Fruit fly (Drosophila melanogaster) whole organism, embryonic: ENCODE results near the gene CG13920.
A peak's percentile ranks its signal among the peaks of the same experiment; 100 is the strongest.

Experiments used
- B-H1 ChIP-seq: fragments of 200-800 bp; sonication (Bioruptor generic); IDR thresholded peaks from 3 replicates; pipeline ENCODE4 v1.3.6; 2022; ENCODE audit warnings: missing biosample characterization, missing genetic modification characterization
- Bgb ChIP-seq: fragments of 200-800 bp; sonication (Bioruptor generic); IDR thresholded peaks from 2 replicates; pipeline ENCODE4 v1.3.6; 2022; ENCODE audit warnings: missing biosample characterization, missing genetic modification characterization; ENCODE audit not compliant: partially characterized antibody
- CG10147 ChIP-seq: fragments of 200-800 bp; sonication (Bioruptor generic); optimal IDR thresholded peaks from 2 replicates; lab custom pipeline; 2019; ENCODE audit warnings: missing biosample characterization, mild to moderate bottlenecking, missing genetic modification characterization, moderate library complexity
- CG10267 ChIP-seq: fragments of 200-800 bp; sonication (Bioruptor generic); optimal IDR thresholded peaks from 2 replicates; lab custom pipeline; 2018; ENCODE audit warnings: missing biosample characterization, mild to moderate bottlenecking, missing genetic modification characterization, moderate library complexity
- CG11085 ChIP-seq: fragments of 200-800 bp; sonication (Bioruptor generic); IDR thresholded peaks from 2 replicates; pipeline ENCODE4 v1.3.6; 2022; ENCODE audit warnings: missing biosample characterization, missing genetic modification characterization
- CG11456 ChIP-seq: fragments of 200-800 bp; sonication (Bioruptor generic); IDR thresholded peaks from 3 replicates; pipeline ENCODE4 v1.3.6; 2022; ENCODE audit warnings: missing biosample characterization, missing genetic modification characterization
- CG11504 ChIP-seq: fragments of 200-800 bp; sonication (Bioruptor generic); optimal IDR thresholded peaks from 3 replicates; lab custom pipeline; 2019; ENCODE audit warnings: missing biosample characterization, mild to moderate bottlenecking, missing genetic modification characterization, moderate library complexity
- CG11695 ChIP-seq: fragments of 200-800 bp; sonication (Bioruptor generic); IDR thresholded peaks from 3 replicates; pipeline ENCODE4 v1.3.6; 2022; ENCODE audit warnings: missing biosample characterization, missing genetic modification characterization
- CG12219 ChIP-seq: fragments of 200-800 bp; sonication (Bioruptor generic); optimal IDR thresholded peaks from 3 replicates; lab custom pipeline; 2018; ENCODE audit warnings: missing biosample characterization, mild to moderate bottlenecking, missing genetic modification characterization
- CG12942 ChIP-seq: fragments of 200-800 bp; sonication (Bioruptor generic); optimal IDR thresholded peaks from 3 replicates; lab custom pipeline; 2016; ENCODE audit warnings: missing biosample characterization, missing genetic modification characterization
- CG14667 ChIP-seq: fragments of 200-800 bp; sonication (Bioruptor generic); IDR thresholded peaks from 2 replicates; pipeline ENCODE4 v1.3.6; 2022; ENCODE audit warnings: missing biosample characterization, missing genetic modification characterization
- CG14860 ChIP-seq: fragments of 200-800 bp; sonication (Bioruptor generic); IDR thresholded peaks from 3 replicates; pipeline ENCODE4 v1.3.6; 2022; ENCODE audit warnings: missing biosample characterization, missing genetic modification characterization; ENCODE audit not compliant: partially characterized antibody
- CG15514 ChIP-seq: fragments of 200-800 bp; sonication (Bioruptor generic); optimal IDR thresholded peaks from 3 replicates; lab custom pipeline; 2017; ENCODE audit warnings: missing biosample characterization, missing genetic modification characterization, mild to moderate bottlenecking, moderate library complexity, missing genetic modification reagents
- CG15601 ChIP-seq: fragments of 200-800 bp; sonication (Bioruptor generic); optimal IDR thresholded peaks from 3 replicates; lab custom pipeline; 2019; ENCODE audit warnings: missing biosample characterization, mild to moderate bottlenecking, missing genetic modification characterization, moderate library complexity
- CG16779 ChIP-seq: fragments of 200-800 bp; sonication (Bioruptor generic); IDR thresholded peaks from 2 replicates; pipeline ENCODE4 v1.3.6; 2022; ENCODE audit warnings: missing biosample characterization, missing genetic modification characterization
- CG30403 ChIP-seq: fragments of 200-800 bp; sonication (Bioruptor generic); optimal IDR thresholded peaks from 3 replicates; lab custom pipeline; 2016; ENCODE audit warnings: missing biosample characterization, missing genetic modification characterization
- CG32532 ChIP-seq: fragments of 200-800 bp; sonication (Bioruptor generic); IDR thresholded peaks from 2 replicates; pipeline ENCODE4 v1.3.6; 2022; ENCODE audit warnings: missing biosample characterization, missing genetic modification characterization
- CG34376 ChIP-seq: fragments of 200-800 bp; sonication (Bioruptor generic); optimal IDR thresholded peaks from 2 replicates; lab custom pipeline; 2018; ENCODE audit warnings: missing biosample characterization, mild to moderate bottlenecking, missing genetic modification characterization
- CG4820 ChIP-seq: fragments of 200-800 bp; sonication (Bioruptor generic); optimal IDR thresholded peaks from 3 replicates; lab custom pipeline; 2016; ENCODE audit warnings: missing biosample characterization, missing genetic modification characterization
- CG6689 ChIP-seq: fragments of 200-800 bp; sonication (Bioruptor generic); IDR thresholded peaks from 2 replicates; pipeline ENCODE4 v1.3.6; 2022; ENCODE audit warnings: missing biosample characterization, missing genetic modification characterization
- CG6791 ChIP-seq: fragments of 200-800 bp; sonication (Bioruptor generic); IDR thresholded peaks from 3 replicates; pipeline ENCODE4 v1.3.6; 2022; ENCODE audit warnings: missing biosample characterization, missing genetic modification characterization; ENCODE audit not compliant: partially characterized antibody
- CG8290 ChIP-seq, 3 experiments: fragments of 200-800 bp; sonication (Bioruptor generic); optimal IDR thresholded peaks; 2 replicates each; lab custom pipeline; 2016 to 2019; ENCODE audit warnings: missing biosample characterization in 3 of 3, missing genetic modification characterization in 3 of 3, mild to moderate bottlenecking in 2 of 3, moderate library complexity in 1 of 3
- D19B ChIP-seq: fragments of 200-800 bp; sonication (Bioruptor generic); optimal IDR thresholded peaks from 2 replicates; lab custom pipeline; 2017; ENCODE audit warnings: missing biosample characterization, mild to moderate bottlenecking, missing genetic modification characterization
- Dll ChIP-seq: fragments of 200-800 bp; sonication (Bioruptor generic); IDR thresholded peaks from 4 replicates; pipeline ENCODE4 v1.3.6; 2022; ENCODE audit warnings: missing biosample characterization, missing genetic modification characterization; ENCODE audit not compliant: partially characterized antibody
- Dref ChIP-seq: fragments of 200-800 bp; sonication (Bioruptor generic); IDR thresholded peaks from 2 replicates; pipeline ENCODE4 v1.3.6; 2022; ENCODE audit warnings: missing biosample characterization, missing genetic modification characterization
- Drgx ChIP-seq: fragments of 200-800 bp; sonication (Bioruptor generic); IDR thresholded peaks from 2 replicates; pipeline ENCODE4 v1.3.6; 2022; ENCODE audit warnings: missing biosample characterization, missing genetic modification characterization
- Gsc ChIP-seq: fragments of 200-800 bp; sonication (Bioruptor generic); IDR thresholded peaks from 2 replicates; pipeline ENCODE4 v1.3.6; 2022; ENCODE audit warnings: missing biosample characterization, missing genetic modification characterization
- HLH54F ChIP-seq: fragments of 200-800 bp; sonication (Bioruptor generic); optimal IDR thresholded peaks from 3 replicates; lab custom pipeline; 2016; ENCODE audit warnings: missing biosample characterization, missing genetic modification characterization
- HLHmδ ChIP-seq: fragments of 200-800 bp; sonication (Bioruptor generic); optimal IDR thresholded peaks from 2 replicates; lab custom pipeline; 2018; ENCODE audit warnings: missing biosample characterization, mild to moderate bottlenecking, missing genetic modification characterization, moderate library complexity
- MESR4 ChIP-seq: fragments of 200-800 bp; sonication (Bioruptor generic); optimal IDR thresholded peaks from 2 replicates; lab custom pipeline; 2018; ENCODE audit warnings: missing biosample characterization, mild to moderate bottlenecking, missing genetic modification characterization, moderate library complexity
- Opbp ChIP-seq: fragments of 200-800 bp; sonication (Bioruptor generic); IDR thresholded peaks from 3 replicates; pipeline ENCODE4 v1.3.6; 2022; ENCODE audit warnings: missing biosample characterization, missing genetic modification characterization; ENCODE audit not compliant: partially characterized antibody
- PHDP ChIP-seq: fragments of 200-800 bp; sonication (Bioruptor generic); optimal IDR thresholded peaks from 3 replicates; lab custom pipeline; 2018; ENCODE audit warnings: missing biosample characterization, mild to moderate bottlenecking, missing genetic modification characterization, moderate library complexity
- Taf1 ChIP-seq: fragments of 200-800 bp; sonication (Bioruptor generic); IDR thresholded peaks from 2 replicates; pipeline ENCODE4 v1.3.6; 2022; ENCODE audit warnings: missing biosample characterization, missing genetic modification characterization
- caup ChIP-seq: fragments of 200-800 bp; sonication (Bioruptor generic); optimal IDR thresholded peaks from 3 replicates; lab custom pipeline; 2017; ENCODE audit warnings: missing biosample characterization, mild to moderate bottlenecking, missing genetic modification characterization, moderate library complexity; ENCODE audit not compliant: severe bottlenecking
- dmrt11E ChIP-seq: fragments of 200-800 bp; sonication (Bioruptor generic); optimal IDR thresholded peaks from 3 replicates; lab custom pipeline; 2018; ENCODE audit warnings: missing biosample characterization, mild to moderate bottlenecking, missing genetic modification characterization, moderate library complexity
- gce ChIP-seq: fragments of 200-800 bp; sonication (Bioruptor generic); IDR thresholded peaks from 3 replicates; pipeline ENCODE4 v1.3.6; 2022; ENCODE audit warnings: missing biosample characterization, missing genetic modification characterization
- grau ChIP-seq: fragments of 200-800 bp; optimal IDR thresholded peaks from 3 replicates; lab custom pipeline; 2019; ENCODE audit warnings: missing biosample characterization, mild to moderate bottlenecking, missing genetic modification characterization, moderate library complexity
- inv ChIP-seq: fragments of 200-800 bp; sonication (Bioruptor generic); IDR thresholded peaks from 2 replicates; pipeline ENCODE4 v1.3.6; 2022; ENCODE audit warnings: missing biosample characterization, missing genetic modification characterization; ENCODE audit not compliant: partially characterized antibody
- lola ChIP-seq, 3 experiments: fragments of >200 bp in 2 of 3; fragments of 200-800 bp in 1 of 3; sonication (Bioruptor generic) in 1 of 3; optimal IDR thresholded peaks; 2 replicates each; lab custom pipeline; 2017 to 2019; ENCODE audit warnings: missing biosample characterization in 3 of 3, missing genetic modification characterization in 3 of 3, mild to moderate bottlenecking in 1 of 3, moderate library complexity in 1 of 3
- maf-S ChIP-seq: fragments of 200-800 bp; sonication (Bioruptor generic); optimal IDR thresholded peaks from 2 replicates; lab custom pipeline; 2016; ENCODE audit warnings: missing biosample characterization, missing genetic modification characterization
- pros ChIP-seq: fragments of 200-800 bp; sonication (Bioruptor generic); optimal IDR thresholded peaks from 3 replicates; lab custom pipeline; 2019; ENCODE audit warnings: missing biosample characterization, mild to moderate bottlenecking, missing genetic modification characterization, moderate library complexity
- sens ChIP-seq: fragments of 200-800 bp; sonication (Bioruptor generic); peaks from one replicate; lab custom pipeline; 2016; ENCODE audit warnings: missing biosample characterization, missing genetic modification characterization
- slou ChIP-seq: fragments of 200-800 bp; sonication (Bioruptor generic); optimal IDR thresholded peaks from 3 replicates; lab custom pipeline; 2016; ENCODE audit warnings: missing biosample characterization, missing genetic modification characterization
- stc ChIP-seq: fragments of 200-800 bp; sonication (Bioruptor generic); IDR thresholded peaks from 2 replicates; pipeline ENCODE4 v1.3.6; 2022; ENCODE audit warnings: missing biosample characterization, missing genetic modification characterization
- tll ChIP-seq, 2 experiments: fragments of 200-800 bp in 1 of 2; fragments of >200 bp in 1 of 2; sonication (Bioruptor generic) in 1 of 2; optimal IDR thresholded peaks; 2 replicates each; lab custom pipeline; 2017 to 2019; ENCODE audit warnings: missing biosample characterization in 2 of 2, missing genetic modification characterization in 2 of 2, mild to moderate bottlenecking in 1 of 2, moderate library complexity in 1 of 2
- toy ChIP-seq: fragments of 200-800 bp; sonication (Bioruptor generic); IDR thresholded peaks from 2 replicates; pipeline ENCODE4 v1.3.6; 2022; ENCODE audit warnings: missing biosample characterization, missing genetic modification characterization
- ttk ChIP-seq: fragments of 200-800 bp; sonication (Bioruptor generic); IDR thresholded peaks from 2 replicates; pipeline ENCODE4 v2.1.2; 2022; ENCODE audit warnings: missing biosample characterization, missing genetic modification characterization
- zen2 ChIP-seq: fragments of 200-800 bp; sonication (Bioruptor generic); IDR thresholded peaks from 3 replicates; pipeline ENCODE4 v1.3.6; 2022; ENCODE audit warnings: missing biosample characterization, missing genetic modification characterization; ENCODE audit not compliant: partially characterized antibody

The CG13920 gene

DNA sequence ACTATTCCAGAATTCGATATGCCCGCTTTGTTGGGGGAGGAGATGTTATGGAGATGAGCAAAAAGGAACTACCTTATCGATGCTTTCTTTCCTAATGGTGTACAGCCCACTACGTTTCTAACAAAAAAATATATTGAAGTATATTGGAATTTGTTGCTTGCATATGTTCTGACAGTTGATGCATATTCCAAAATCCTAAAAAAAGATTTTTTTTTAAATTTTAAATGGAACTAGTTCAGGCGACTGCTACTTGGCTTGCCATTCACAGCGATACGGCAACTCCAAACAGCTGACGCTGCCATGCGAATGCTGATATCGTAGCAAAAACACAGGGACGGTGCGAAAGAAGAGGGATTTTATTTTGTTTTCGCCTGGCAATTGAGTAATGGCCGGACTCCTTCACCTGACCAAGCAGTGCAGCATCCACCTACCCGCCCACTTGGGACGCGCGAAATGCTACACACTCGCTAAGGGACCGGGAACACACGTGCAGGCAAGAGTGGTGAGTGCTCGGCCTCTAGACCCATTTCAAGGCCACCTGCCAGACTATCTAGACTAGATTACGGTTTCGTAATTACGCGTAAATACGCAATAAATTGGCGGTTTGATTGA, 30.5 kb upstream of the CG13920 start, which contains the start of the genes CG13926, ABCB7 and CG33230 (continued):
- TF ChIP-seq CG10147 (GFP tag; lab: Kevin White, UChicago) (no peak), PHDP (no peak), CG6689 (no peak), pros (GFP tag; lab: Kevin White, UChicago) (no peak), CG15601 (tag; lab: Kevin White, UChicago) (no peak), MESR4 (GFP tag; lab: Kevin White, UChicago) (peak; percentile 54), CG11456 (GFP tag; lab: Robert Waterston, UW) (no peak), Dref (0 out of 2 replicates have a peak, but pooled peaks have one; percentile 10), maf-S (GFP tag; lab: Kevin White, UChicago) (peak; percentile 29), Bgb (GFP tag; lab: Robert Waterston, UW) (peak; percentile 47), D19B (GFP tag; lab: Kevin White, UChicago) (no peak), Opbp (GFP tag; lab: Robert Waterston, UW) (no peak), Taf1 (GFP tag; lab: Robert Waterston, UW) (no peak), HLHmδ (GFP tag; lab: Kevin White, UChicago) (no peak), tll (GFP tag; optimal IDR thresholded peaks at IDR 0.05; lab: Kevin White, UChicago) (no peak), ttk (GFP tag; lab: Robert Waterston, UW) (no peak), inv (GFP tag; lab: Robert Waterston, UW) (peak; percentile 20; the same call in 1 of the 2 replicates), Gsc (no peak), HLH54F (GFP tag; lab: Kevin White, UChicago) (peak; percentile 21), CG8290 (GFP tag; optimal IDR thresholded peaks at IDR 0.05; lab: Kevin White, UChicago) (no peak), CG8290 (tag; optimal IDR thresholded peaks at IDR 0.05; lab: Kevin White, UChicago) (no peak), sens (GFP tag; lab: Kevin White, UChicago) (peak; percentile 83), CG6791 (GFP tag; lab: Robert Waterston, UW) (no peak), zen2 (GFP tag; lab: Robert Waterston, UW) (no peak), gce (no peak), Drgx (0 out of 2 replicates have a peak, but pooled peaks have one; percentile 12), grau (peak; percentile 37), B-H1 (no peak), CG14860 (no peak), CG32532 (GFP tag; lab: Robert Waterston, UW) (no peak; the same call in 1 of the 2 replicates), caup (no peak), CG10267 (tag; lab: Kevin White, UChicago) (peak; percentile 39), dmrt11E (tag; lab: Kevin White, UChicago) (no peak), slou (GFP tag; lab: Kevin White, UChicago) (no peak), stc (GFP tag; lab: Robert Waterston, UW) (no peak), CG14667 (GFP tag; lab: Robert Waterston, UW) (no peak), CG4820 (GFP tag; lab: Kevin White, UChicago) (no peak), CG11695 (GFP tag; lab: Robert Waterston, UW) (no peak), toy (no peak), CG11085 (GFP tag; lab: Robert Waterston, UW) (no peak), CG30403 (GFP tag; lab: Kevin White, UChicago) (peak; percentile 57), lola (GFP tag; optimal IDR thresholded peaks at IDR 0.05; lab: Kevin White, UChicago) (no peak), CG12219 (GFP tag; lab: Kevin White, UChicago) (no peak), CG15514 (peak; percentile 99), CG34376 (GFP tag; lab: Kevin White, UChicago) (peak; percentile 37), Dll (GFP tag; lab: Robert Waterston, UW) (peak; percentile 41; the same call in 1 of the 4 replicates), CG12942 (GFP tag; lab: Kevin White, UChicago) (no peak), CG16779 (GFP tag; lab: Robert Waterston, UW) (no peak), CG11504 (no peak)
